Worm (Caenorhabditis elegans) whole organism, L4/young adult: Measurements from ENCODE around the gene irld-32.

Experiments used
- W03F9.2 ChIP-seq: fragments of 150-350 bp; optimal IDR thresholded peaks from 2 replicates; lab custom pipeline; 2014; ENCODE audit warnings: missing biosample characterization, missing genetic modification characterization
- dao-5 ChIP-seq: sonication (generic microtip); optimal IDR thresholded peaks from 2 replicates; lab custom pipeline; 2016; ENCODE audit warnings: missing genotype, missing genetic modification characterization, moderate library complexity, missing compliant biosample characterization
- him-1 ChIP-seq: sonication (generic microtip); optimal IDR thresholded peaks from 2 replicates; lab custom pipeline; 2016; ENCODE audit warnings: missing genotype, missing genetic modification reagents, missing genetic modification characterization, missing compliant biosample characterization

DNA sequence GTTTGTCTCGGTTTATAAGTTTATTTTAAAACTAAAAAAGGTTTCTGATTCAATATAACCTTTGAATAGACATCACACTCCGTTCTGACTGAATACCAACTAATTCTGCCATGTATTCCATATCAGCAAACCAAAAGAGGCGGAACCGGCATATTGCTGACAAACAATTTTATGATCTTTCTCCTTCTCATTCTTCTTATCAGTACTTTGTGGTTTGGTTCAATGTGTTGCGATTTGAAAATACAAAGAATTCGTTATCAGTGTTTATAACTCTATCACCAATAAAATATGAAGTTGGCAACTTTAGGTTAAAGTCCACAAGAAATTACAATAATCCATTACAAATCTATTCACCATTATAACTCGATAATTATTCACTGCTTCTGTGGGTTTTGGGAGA lies 7.5 kb upstream of the irld-32 start:
- TF ChIP-seq dao-5 (tag; lab: Kevin White, UChicago) (no peak), W03F9.2 (no peak), him-1 (tag; lab: Kevin White, UChicago) (no peak)
